Fruit fly (Drosophila melanogaster) whole organism, adult: ENCODE data around the gene PCNA2.

Source experiments
- CG14711 ChIP-seq: fragments of 200-800 bp; sonication (Bioruptor generic); optimal IDR thresholded peaks from 2 replicates; lab custom pipeline; 2018; ENCODE audit warnings: missing biosample characterization, mild to moderate bottlenecking, missing genetic modification characterization, moderate library complexity
- CG7101 ChIP-seq: fragments of 200-800 bp; sonication (Bioruptor generic); optimal IDR thresholded peaks from 2 replicates; lab custom pipeline; 2018; ENCODE audit warnings: missing biosample characterization, mild to moderate bottlenecking, missing genetic modification characterization, moderate library complexity
- Clk ChIP-seq: fragments of 200-800 bp; sonication (Bioruptor generic); optimal IDR thresholded peaks from 2 replicates; lab custom pipeline; 2017; ENCODE audit warnings: missing biosample characterization, missing genetic modification characterization
- Crg-1 ChIP-seq: fragments of 200-800 bp; sonication (Bioruptor generic); optimal IDR thresholded peaks from 2 replicates; lab custom pipeline; 2016; ENCODE audit warnings: missing biosample characterization, missing genetic modification characterization
- Hr96 ChIP-seq: fragments of 200-800 bp; sonication (Bioruptor generic); optimal IDR thresholded peaks from 2 replicates; lab custom pipeline; 2016; ENCODE audit warnings: missing biosample characterization, missing genetic modification characterization
- Mnt ChIP-seq: fragments of 200-800 bp; sonication (Bioruptor generic); optimal IDR thresholded peaks from 2 replicates; lab custom pipeline; 2016; ENCODE audit warnings: missing biosample characterization, mild to moderate bottlenecking, missing genetic modification characterization
- bab1 ChIP-seq: fragments of 200-800 bp; sonication (Bioruptor generic); optimal IDR thresholded peaks from 3 replicates; lab custom pipeline; 2019; ENCODE audit warnings: missing biosample characterization, mild to moderate bottlenecking, missing genetic modification characterization, moderate library complexity
- cic ChIP-seq: fragments of 200-800 bp; sonication (Bioruptor generic); optimal IDR thresholded peaks from 2 replicates; lab custom pipeline; 2017; ENCODE audit warnings: missing biosample characterization, mild to moderate bottlenecking, missing genetic modification characterization, moderate library complexity
- cnc ChIP-seq, 2 experiments: fragments of >200 bp; optimal IDR thresholded peaks; 2 replicates each; lab custom pipeline; 2017
- kay ChIP-seq: fragments of 200-800 bp; sonication (Bioruptor generic); peaks from one replicate; lab custom pipeline; 2016; ENCODE audit warnings: missing biosample characterization, missing genetic modification characterization, borderline replicate concordance
- ovo ChIP-seq: fragments of 200-800 bp; sonication (Bioruptor generic); optimal IDR thresholded peaks from 2 replicates; lab custom pipeline; 2016; ENCODE audit warnings: missing biosample characterization, missing genetic modification characterization
- pad ChIP-seq: fragments of 200-800 bp; sonication (Bioruptor generic); optimal IDR thresholded peaks from 3 replicates; lab custom pipeline; 2017; ENCODE audit warnings: missing biosample characterization, missing genetic modification characterization, mild to moderate bottlenecking, moderate library complexity, missing genetic modification reagents
- tj ChIP-seq: fragments of 200-800 bp; sonication (Bioruptor generic); optimal IDR thresholded peaks from 3 replicates; lab custom pipeline; 2017; ENCODE audit warnings: missing biosample characterization, mild to moderate bottlenecking, missing genetic modification characterization, moderate library complexity

DNA sequence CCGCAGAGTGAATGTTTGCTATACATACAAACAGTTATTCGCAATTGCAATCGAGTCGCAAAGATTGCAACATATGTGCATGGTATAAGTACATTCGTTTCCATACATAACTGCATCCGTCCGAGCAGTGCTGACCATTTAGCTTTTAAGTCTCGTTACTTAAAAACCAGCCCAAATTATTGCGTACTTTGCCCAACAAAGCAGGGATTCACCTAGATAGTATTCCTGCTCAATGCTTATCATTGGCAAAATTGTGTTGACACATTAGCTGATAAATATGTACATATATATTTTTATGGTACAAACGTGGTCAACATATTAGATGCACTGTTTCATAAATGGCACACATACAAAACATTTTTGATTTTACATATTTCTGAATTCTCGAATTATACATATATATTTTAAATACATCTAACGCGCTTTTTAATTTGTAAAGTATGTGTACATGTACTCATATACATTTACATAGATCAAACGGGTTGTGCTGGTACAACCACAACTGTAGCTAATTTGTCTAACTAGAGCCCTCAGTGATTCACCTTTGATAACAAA lies 40.7 kb downstream of the PCNA2 start:
- TF ChIP-seq Crg-1 (GFP tag; lab: Kevin White, UChicago) = no peak
- TF ChIP-seq CG14711 (tag; lab: Kevin White, UChicago) = no peak
- TF ChIP-seq CG7101 (tag; lab: Kevin White, UChicago) = no peak
- TF ChIP-seq Mnt (GFP tag; lab: Kevin White, UChicago) = no peak
- no peak for TF ChIP-seq pad (GFP tag; lab: Kevin White, UChicago)
- no peak for TF ChIP-seq bab1
- no peak for TF ChIP-seq Clk
- TF ChIP-seq ovo (GFP tag; lab: Kevin White, UChicago) = no peak
- no peak for TF ChIP-seq tj (GFP tag; lab: Kevin White, UChicago)
- TF ChIP-seq cnc (optimal IDR thresholded peaks at IDR 0.05; lab: Kevin White, UChicago) = no peak
- no peak for TF ChIP-seq Hr96
- peak; percentile 48 for TF ChIP-seq kay (GFP tag; lab: Kevin White, UChicago)
- TF ChIP-seq cic (GFP tag; lab: Kevin White, UChicago) = no peak
